Worm (Caenorhabditis elegans): Measurements from ENCODE around the gene acdh-8.

- no peak for TF ChIP-seq snpc-4 (tag; optimal IDR thresholded peaks at IDR 0.05)
- no peak for TF ChIP-seq fkh-2 (tag; optimal IDR thresholded peaks at IDR 0.05)
- no peak for TF ChIP-seq ceh-9 (tag; optimal IDR thresholded peaks at IDR 0.05)
- no peak for TF ChIP-seq R02D3.7 (tag; optimal IDR thresholded peaks at IDR 0.05)
- no peak for TF ChIP-seq ceh-28 (tag; optimal IDR thresholded peaks at IDR 0.05)
- no peak for TF ChIP-seq nhr-12 (tag; optimal IDR thresholded peaks at IDR 0.05)
Observed at ce11 chrII:5838453-5838852, 44.2 kb downstream of the acdh-8 start, which contains the start of gene ZK1248.15.
